Worm (Caenorhabditis elegans) whole organism, L4 larva: ENCODE measurements around the gene syf-3.

ENCODE experiments used
- D1046.2 ChIP-seq: fragments of 200-800 bp; sonication (Bioruptor generic); IDR thresholded peaks from 2 replicates; pipeline ENCODE4 v1.3.6; 2022; ENCODE audit warnings: missing genetic modification characterization, missing compliant biosample characterization
- F10B5.3 ChIP-seq: sonication (generic microtip); optimal IDR thresholded peaks from 2 replicates; lab custom pipeline; 2016; ENCODE audit warnings: mild to moderate bottlenecking, missing genetic modification characterization, missing compliant biosample characterization
- F26F4.8 ChIP-seq: fragments of 200-800 bp; sonication (Bioruptor generic); conservative IDR thresholded peaks from 2 replicates; pipeline ENCODE4 v1.3.6; 2022; ENCODE audit warnings: missing genetic modification characterization, missing compliant biosample characterization
- F49E8.2 ChIP-seq: sonication (generic microtip); optimal IDR thresholded peaks from 2 replicates; lab custom pipeline; 2016; ENCODE audit warnings: missing compliant biosample characterization, mild to moderate bottlenecking, missing genetic modification characterization, borderline replicate concordance
- R02D3.7 ChIP-seq: fragments of 150-350 bp; sonication (generic microtip); optimal IDR thresholded peaks from 3 replicates; lab custom pipeline; 2014; ENCODE audit warnings: missing biosample characterization, missing genetic modification characterization
- T20F7.1 ChIP-seq: fragments of 200-800 bp; sonication (Bioruptor generic); optimal IDR thresholded peaks from 2 replicates; lab custom pipeline; 2018; ENCODE audit warnings: mild to moderate bottlenecking, missing genetic modification characterization, missing compliant biosample characterization
- T26A8.4 ChIP-seq: fragments of 200-800 bp; sonication (Bioruptor generic); IDR thresholded peaks from 2 replicates; pipeline ENCODE4 v1.3.6; 2022; ENCODE audit warnings: missing genetic modification characterization, missing compliant biosample characterization
- Y48G9A.11 ChIP-seq: fragments of 200-800 bp; sonication (Bioruptor generic); IDR thresholded peaks from 2 replicates; pipeline ENCODE4 v1.3.6; 2022; ENCODE audit warnings: missing genetic modification reagents, missing genetic modification characterization, missing compliant biosample characterization
- ZK337.2 ChIP-seq: fragments of 200-800 bp; sonication (Bioruptor generic); IDR thresholded peaks from 2 replicates; pipeline ENCODE4 v1.3.6; 2022; ENCODE audit warnings: missing genetic modification reagents, missing genetic modification characterization, missing compliant biosample characterization
- aha-1 ChIP-seq: fragments of 150-350 bp; peaks from one replicate; lab custom pipeline; 2014; ENCODE audit warnings: missing biosample characterization, missing genetic modification characterization
- ceh-20 ChIP-seq: fragments of 200-800 bp; sonication (Bioruptor generic); IDR thresholded peaks from 2 replicates; pipeline ENCODE4 v1.3.6; 2022; ENCODE audit warnings: missing genetic modification reagents, missing genetic modification characterization, missing compliant biosample characterization
- ceh-44 ChIP-seq: fragments of 200-800 bp; sonication (Bioruptor generic); IDR thresholded peaks from 2 replicates; pipeline ENCODE4 v1.3.6; 2022; ENCODE audit warnings: missing genetic modification reagents, missing genetic modification characterization, missing compliant biosample characterization
- ces-1 ChIP-seq: fragments of 150-350 bp; sonication (generic microtip); optimal IDR thresholded peaks from 4 replicates; lab custom pipeline; 2014; ENCODE audit warnings: missing biosample characterization, missing genetic modification reagents, missing genetic modification characterization
- daf-16 ChIP-seq, 3 experiments: sonication (generic microtip); optimal IDR thresholded peaks; 2 replicates each; lab custom pipeline; 2016 to 2017; ENCODE audit warnings: missing genetic modification characterization in 3 of 3, missing genetic modification reagents in 3 of 3, mild to moderate bottlenecking in 2 of 3, missing compliant biosample characterization in 2 of 3, missing biosample characterization in 1 of 3, moderate library complexity in 1 of 3
- daf-8 ChIP-seq: fragments of 200-800 bp; sonication (Bioruptor generic); IDR thresholded peaks from 2 replicates; pipeline ENCODE4 v1.3.6; 2022; ENCODE audit warnings: missing genetic modification characterization, missing compliant biosample characterization
- dmd-6 ChIP-seq: fragments of 200-800 bp; sonication (Bioruptor generic); IDR thresholded peaks from 2 replicates; pipeline ENCODE4 v1.3.6; 2022; ENCODE audit warnings: missing genetic modification reagents, missing genetic modification characterization, missing compliant biosample characterization
- dmd-9 ChIP-seq: fragments of 200-800 bp; sonication (Bioruptor generic); IDR thresholded peaks from 2 replicates; pipeline ENCODE4 v1.3.6; 2022; ENCODE audit warnings: missing genetic modification reagents, missing genetic modification characterization, missing compliant biosample characterization
- dpl-1 ChIP-seq: fragments of 150-350 bp; optimal IDR thresholded peaks from 2 replicates; lab custom pipeline; 2014; ENCODE audit warnings: missing biosample characterization, missing genetic modification reagents, missing genetic modification characterization
- duxl-1 ChIP-seq: sonication (generic microtip); optimal IDR thresholded peaks from 2 replicates; lab custom pipeline; 2016; ENCODE audit warnings: mild to moderate bottlenecking, missing genetic modification characterization, moderate library complexity, missing compliant biosample characterization; ENCODE audit not compliant: poor library complexity
- fkh-10 ChIP-seq: fragments of 150-350 bp; optimal IDR thresholded peaks from 2 replicates; lab custom pipeline; 2014; ENCODE audit warnings: missing biosample characterization, missing genetic modification reagents, missing genetic modification characterization
- gei-8 ChIP-seq: fragments of 200-800 bp; sonication (Bioruptor generic); optimal IDR thresholded peaks from 2 replicates; lab custom pipeline; 2018; ENCODE audit warnings: mild to moderate bottlenecking, missing genetic modification characterization, missing compliant biosample characterization
- hif-1 ChIP-seq, 2 experiments: sonication (generic microtip); optimal IDR thresholded peaks; 2 replicates each; lab custom pipeline; 2016 to 2017; ENCODE audit warnings: missing compliant biosample characterization in 2 of 2, missing genetic modification characterization in 2 of 2, missing genetic modification reagents in 2 of 2, missing genotype in 2 of 2, mild to moderate bottlenecking in 1 of 2
- hlh-30 ChIP-seq: sonication (generic microtip); optimal IDR thresholded peaks from 2 replicates; lab custom pipeline; 2017; ENCODE audit warnings: antibody characterized with exemption, mild to moderate bottlenecking, missing genetic modification characterization, missing compliant biosample characterization; ENCODE audit not compliant: insufficient read depth
- hmg-1.1 ChIP-seq: fragments of 200-800 bp; sonication (Bioruptor generic); IDR thresholded peaks from 2 replicates; pipeline ENCODE4 v1.3.6; 2022; ENCODE audit warnings: missing genetic modification reagents, missing genetic modification characterization, missing compliant biosample characterization
- jun-1 ChIP-seq: fragments of 150-350 bp; optimal IDR thresholded peaks from 2 replicates; lab custom pipeline; 2014; ENCODE audit warnings: missing biosample characterization, missing genetic modification reagents, missing genetic modification characterization
- lin-13 ChIP-seq: fragments of 150-350 bp; optimal IDR thresholded peaks from 2 replicates; lab custom pipeline; 2014; ENCODE audit warnings: missing biosample characterization, missing genetic modification reagents, missing genetic modification characterization
- lin-15B ChIP-seq: fragments of 150-350 bp; sonication (generic microtip); optimal IDR thresholded peaks from 3 replicates; lab custom pipeline; 2014; ENCODE audit warnings: missing biosample characterization, missing genetic modification characterization
- lin-39 ChIP-seq: fragments of 150-350 bp; optimal IDR thresholded peaks from 2 replicates; lab custom pipeline; 2014; ENCODE audit warnings: missing biosample characterization, missing genetic modification reagents, missing genetic modification characterization
- madf-5 ChIP-seq, 2 experiments: fragments of 200-800 bp; sonication (Bioruptor generic); IDR thresholded peaks; 2 replicates each; pipeline ENCODE4 v1.3.6; 2022; ENCODE audit warnings: missing compliant biosample characterization in 2 of 2, missing genetic modification characterization in 2 of 2
- madf-9 ChIP-seq: fragments of 200-800 bp; sonication (Bioruptor generic); conservative IDR thresholded peaks from 2 replicates; pipeline ENCODE4 v1.3.6; 2022; ENCODE audit warnings: missing genetic modification reagents, missing genetic modification characterization, missing compliant biosample characterization
- mdt-29 ChIP-seq: fragments of 200-800 bp; sonication (Bioruptor generic); IDR thresholded peaks from 2 replicates; pipeline ENCODE4 v1.3.6; 2022; ENCODE audit warnings: missing genetic modification reagents, missing genetic modification characterization, missing compliant biosample characterization
- mes-2 ChIP-seq: sonication (generic microtip); optimal IDR thresholded peaks from 2 replicates; lab custom pipeline; 2016; ENCODE audit warnings: missing genotype, mild to moderate bottlenecking, missing genetic modification characterization, missing compliant biosample characterization; ENCODE audit not compliant: poor library complexity, severe bottlenecking
- mxl-2 ChIP-seq: fragments of 200-800 bp; sonication (Bioruptor generic); conservative IDR thresholded peaks from 2 replicates; pipeline ENCODE4 v1.3.6; 2022; ENCODE audit warnings: missing genetic modification reagents, missing genetic modification characterization, missing compliant biosample characterization
- nhr-11 ChIP-seq: fragments of 150-350 bp; optimal IDR thresholded peaks from 2 replicates; lab custom pipeline; 2014; ENCODE audit warnings: missing biosample characterization, missing genetic modification characterization
- nhr-237 ChIP-seq: sonication (generic microtip); optimal IDR thresholded peaks from 2 replicates; lab custom pipeline; 2017; ENCODE audit warnings: missing biosample characterization, missing genetic modification characterization
- nhr-6 ChIP-seq: fragments of 150-350 bp; optimal IDR thresholded peaks from 2 replicates; lab custom pipeline; 2014; ENCODE audit warnings: missing biosample characterization, missing genetic modification characterization
- rbr-2 ChIP-seq: sonication (generic microtip); optimal IDR thresholded peaks from 2 replicates; lab custom pipeline; 2016; ENCODE audit warnings: missing genotype, missing genetic modification characterization, missing compliant biosample characterization
- tag-97 ChIP-seq: fragments of 200-800 bp; sonication (Bioruptor generic); IDR thresholded peaks from 2 replicates; pipeline ENCODE4 v1.3.6; 2022; ENCODE audit warnings: missing genetic modification characterization, missing compliant biosample characterization
- unc-130 ChIP-seq: sonication (generic microtip); optimal IDR thresholded peaks from 2 replicates; lab custom pipeline; 2016; ENCODE audit warnings: missing genetic modification reagents, missing genetic modification characterization, missing compliant biosample characterization
- zag-1 ChIP-seq: fragments of 150-350 bp; optimal IDR thresholded peaks from 2 replicates; lab custom pipeline; 2014; ENCODE audit warnings: missing biosample characterization, missing genetic modification characterization

Gene syf-3

ce11 chrV:5917707-5918106, 22.1 kb upstream of the syf-3 start, which contains the start of gene lrpr-1:
lrpr-1 (minus strand) TSS chrV:5917891.
- TF ChIP-seq nhr-11 (tag; lab: Kevin White, UChicago), result peak; percentile 43
- no peak for TF ChIP-seq lin-39 (tag; lab: Kevin White, UChicago)
- TF ChIP-seq daf-8 (GFP tag; lab: Robert Waterston, UW), result no peak
- peak; percentile 52 for TF ChIP-seq hlh-30 (tag; lab: Kevin White, UChicago)
- no peak for TF ChIP-seq R02D3.7 (tag; lab: Kevin White, UChicago)
- TF ChIP-seq D1046.2 (GFP tag; lab: Robert Waterston, UW), result 0 out of 2 replicates have a peak, but pooled peaks have one; percentile 49
- TF ChIP-seq ceh-44 (GFP tag; lab: Robert Waterston, UW), result 0 out of 2 replicates have a peak, but pooled peaks have one; percentile 18
- no peak for TF ChIP-seq lin-15B
- TF ChIP-seq daf-16 (GFP tag; optimal IDR thresholded peaks at IDR 0.05; lab: Kevin White, UChicago), result peak in 1 of 2 experiments; percentile 49
- TF ChIP-seq daf-16 (tag; optimal IDR thresholded peaks at IDR 0.05; lab: Kevin White, UChicago), result no peak
- peak; percentile 66 for TF ChIP-seq hmg-1.1 (GFP tag; lab: Robert Waterston, UW)
- peak; percentile 38 for TF ChIP-seq duxl-1 (tag; lab: Kevin White, UChicago)
- peak; percentile 3 for TF ChIP-seq fkh-10 (GFP tag; lab: Kevin White, UChicago)
- TF ChIP-seq aha-1 (tag; lab: Kevin White, UChicago), result peak; percentile 84
- TF ChIP-seq mes-2 (tag; lab: Kevin White, UChicago), result peak; percentile 99
- no peak for TF ChIP-seq F26F4.8
- no peak for TF ChIP-seq ces-1 (GFP tag; lab: Kevin White, UChicago)
- peak; percentile 30 for TF ChIP-seq jun-1
- TF ChIP-seq F10B5.3 (tag; lab: Kevin White, UChicago), result peak; percentile 55
- TF ChIP-seq dmd-6 (GFP tag; lab: Robert Waterston, UW), result no peak
- peak; percentile 91 for TF ChIP-seq dmd-9 (GFP tag; lab: Robert Waterston, UW)
- no peak for TF ChIP-seq T26A8.4 (GFP tag; lab: Robert Waterston, UW)
- peak; percentile 93 for TF ChIP-seq Y48G9A.11 (GFP tag; lab: Robert Waterston, UW)
- TF ChIP-seq ZK337.2, result peak; percentile 97
- peak; percentile 99 for TF ChIP-seq dpl-1 (GFP tag; lab: Kevin White, UChicago)
- TF ChIP-seq nhr-6 (tag; lab: Kevin White, UChicago), result peak; percentile 75
- TF ChIP-seq mdt-29, result 0 out of 2 replicates have a peak, but pooled peaks have one; percentile 23
- peak; percentile 92 for TF ChIP-seq unc-130
- TF ChIP-seq lin-13, result peak; percentile 12
- TF ChIP-seq nhr-237, result no peak
- TF ChIP-seq rbr-2 (tag; lab: Kevin White, UChicago), result peak; percentile 65
- TF ChIP-seq madf-5 (GFP tag; IDR thresholded peaks at IDR 0.05; lab: Robert Waterston, UW), result 0 out of 4 replicates have a peak, but pooled peaks of 1 of the 2 experiments have one; percentile 81
- TF ChIP-seq madf-9, result peak; percentile 85
- TF ChIP-seq T20F7.1, result peak; percentile 81
- TF ChIP-seq ceh-20 (GFP tag; lab: Robert Waterston, UW), result peak; percentile 78
- TF ChIP-seq tag-97 (GFP tag; lab: Robert Waterston, UW), result peak; percentile 81; the same call in 1 of the 2 replicates
- TF ChIP-seq hif-1 (tag; optimal IDR thresholded peaks at IDR 0.05; lab: Kevin White, UChicago), result peak in 1 of 2 experiments; percentile 92
- 0 out of 2 replicates have a peak, but pooled peaks have one; percentile 49 for TF ChIP-seq mxl-2 (GFP tag; lab: Robert Waterston, UW)
- TF ChIP-seq gei-8 (GFP tag; lab: Kevin White, UChicago), result no peak
- peak; percentile 52 for TF ChIP-seq F49E8.2 (tag; lab: Kevin White, UChicago)
- TF ChIP-seq zag-1 (tag; lab: Kevin White, UChicago), result no peak
